Worm (Caenorhabditis elegans) whole organism, L3 larva: ENCODE data around the gene F27E5.9.

Experiments
- R02D3.7 ChIP-seq: fragments of 150-350 bp; optimal IDR thresholded peaks from 2 replicates; lab custom pipeline; 2014; ENCODE audit warnings: missing biosample characterization, missing genetic modification characterization
- ZK546.5 ChIP-seq: sonication (generic microtip); optimal IDR thresholded peaks from 2 replicates; lab custom pipeline; 2017; ENCODE audit warnings: missing biosample characterization, missing genetic modification characterization
- ama-1 ChIP-seq: fragments of 150-350 bp; optimal IDR thresholded peaks from 2 replicates; lab custom pipeline; 2018
- ceh-28 ChIP-seq: fragments of 150-350 bp; optimal IDR thresholded peaks from 2 replicates; lab custom pipeline; 2014; ENCODE audit warnings: missing biosample characterization, missing genetic modification reagents, missing genetic modification characterization
- ceh-9 ChIP-seq: sonication (generic microtip); optimal IDR thresholded peaks from 2 replicates; lab custom pipeline; 2018; ENCODE audit warnings: missing biosample characterization, missing genetic modification characterization
- elt-2 ChIP-seq: sonication (generic microtip); optimal IDR thresholded peaks from 2 replicates; lab custom pipeline; 2016; ENCODE audit warnings: missing genetic modification reagents, mild to moderate bottlenecking, missing genetic modification characterization, missing compliant biosample characterization
- eor-1 ChIP-seq, 2 experiments: fragments of 150-350 bp; optimal IDR thresholded peaks; 2 replicates each; lab custom pipeline; 2014 to 2018; ENCODE audit warnings: missing biosample characterization in 2 of 2, missing genetic modification characterization in 2 of 2
- fos-1 ChIP-seq: fragments of 150-350 bp; optimal IDR thresholded peaks from 2 replicates; lab custom pipeline; 2014; ENCODE audit warnings: missing biosample characterization, missing genetic modification characterization
- hmg-11 ChIP-seq: sonication (generic microtip); optimal IDR thresholded peaks from 2 replicates; lab custom pipeline; 2016; ENCODE audit warnings: missing genetic modification characterization, missing compliant biosample characterization
- jun-1 ChIP-seq: fragments of 150-350 bp; optimal IDR thresholded peaks from 2 replicates; lab custom pipeline; 2014; ENCODE audit warnings: missing biosample characterization, missing genetic modification reagents, missing genetic modification characterization
- lin-15B ChIP-seq: fragments of 150-350 bp; optimal IDR thresholded peaks from 2 replicates; lab custom pipeline; 2014; ENCODE audit warnings: missing biosample characterization, missing genetic modification characterization
- mml-1 ChIP-seq: fragments of 150-350 bp; sonication (generic microtip); optimal IDR thresholded peaks from 3 replicates; lab custom pipeline; 2014; ENCODE audit warnings: missing biosample characterization, missing genetic modification characterization
- nfya-1 ChIP-seq: sonication (generic microtip); optimal IDR thresholded peaks from 2 replicates; lab custom pipeline; 2017; ENCODE audit warnings: missing genetic modification characterization, mild to moderate bottlenecking, missing compliant biosample characterization, antibody characterized with exemption, moderate library complexity; ENCODE audit not compliant: insufficient read depth
- nhr-11 ChIP-seq: fragments of 150-350 bp; optimal IDR thresholded peaks from 2 replicates; lab custom pipeline; 2014; ENCODE audit warnings: missing biosample characterization, missing genetic modification characterization
- nhr-12 ChIP-seq: fragments of 150-350 bp; optimal IDR thresholded peaks from 2 replicates; lab custom pipeline; 2014; ENCODE audit warnings: missing biosample characterization, missing genetic modification characterization
- nhr-237 ChIP-seq: fragments of 150-350 bp; optimal IDR thresholded peaks from 2 replicates; lab custom pipeline; 2014; ENCODE audit warnings: missing biosample characterization, missing genetic modification characterization
- nhr-28 ChIP-seq: fragments of 150-350 bp; optimal IDR thresholded peaks from 2 replicates; lab custom pipeline; 2014; ENCODE audit warnings: missing biosample characterization, missing genetic modification characterization
- nhr-43 ChIP-seq: sonication (generic microtip); optimal IDR thresholded peaks from 2 replicates; lab custom pipeline; 2016; ENCODE audit warnings: mild to moderate bottlenecking, missing genetic modification characterization, missing compliant biosample characterization; ENCODE audit not compliant: poor library complexity, severe bottlenecking
- nhr-67 ChIP-seq: fragments of 150-350 bp; optimal IDR thresholded peaks from 2 replicates; lab custom pipeline; 2014; ENCODE audit warnings: missing biosample characterization, missing genetic modification characterization
- nhr-76 ChIP-seq: fragments of 150-350 bp; sonication (generic microtip); optimal IDR thresholded peaks from 5 replicates; lab custom pipeline; 2014; ENCODE audit warnings: missing biosample characterization, missing genetic modification characterization
- nhr-77 ChIP-seq: fragments of 150-350 bp; optimal IDR thresholded peaks from 2 replicates; lab custom pipeline; 2014; ENCODE audit warnings: missing biosample characterization, missing genetic modification characterization
- pha-4 ChIP-seq: fragments of 150-350 bp; optimal IDR thresholded peaks from 2 replicates; lab custom pipeline; 2014; ENCODE audit warnings: missing biosample characterization, missing genetic modification reagents, missing genetic modification characterization
- pqm-1 ChIP-seq: fragments of 150-350 bp; optimal IDR thresholded peaks from 2 replicates; lab custom pipeline; 2017; ENCODE audit warnings: missing biosample characterization, missing genetic modification characterization, inconsistent platforms
- sea-2 ChIP-seq: fragments of 150-350 bp; sonication (generic microtip); optimal IDR thresholded peaks from 4 replicates; lab custom pipeline; 2014; ENCODE audit warnings: missing biosample characterization, missing genetic modification reagents, missing genetic modification characterization
- skn-1 ChIP-seq: fragments of 150-350 bp; optimal IDR thresholded peaks from 2 replicates; lab custom pipeline; 2014; ENCODE audit warnings: missing biosample characterization, missing genetic modification characterization
- snpc-4 ChIP-seq: fragments of 150-350 bp; optimal IDR thresholded peaks from 2 replicates; lab custom pipeline; 2014; ENCODE audit warnings: missing biosample characterization, missing genetic modification characterization
- tbx-2 ChIP-seq: sonication (generic microtip); optimal IDR thresholded peaks from 2 replicates; lab custom pipeline; 2016; ENCODE audit warnings: mild to moderate bottlenecking, missing genetic modification characterization, missing compliant biosample characterization
- unc-62 ChIP-seq: fragments of 150-350 bp; sonication (generic microtip); optimal IDR thresholded peaks from 4 replicates; lab custom pipeline; 2014; ENCODE audit warnings: missing biosample characterization, missing genetic modification reagents, missing genetic modification characterization
- ztf-11 ChIP-seq: fragments of 150-350 bp; optimal IDR thresholded peaks from 2 replicates; lab custom pipeline; 2014; ENCODE audit warnings: missing biosample characterization, missing genetic modification characterization

Gene F27E5.9

DNA sequence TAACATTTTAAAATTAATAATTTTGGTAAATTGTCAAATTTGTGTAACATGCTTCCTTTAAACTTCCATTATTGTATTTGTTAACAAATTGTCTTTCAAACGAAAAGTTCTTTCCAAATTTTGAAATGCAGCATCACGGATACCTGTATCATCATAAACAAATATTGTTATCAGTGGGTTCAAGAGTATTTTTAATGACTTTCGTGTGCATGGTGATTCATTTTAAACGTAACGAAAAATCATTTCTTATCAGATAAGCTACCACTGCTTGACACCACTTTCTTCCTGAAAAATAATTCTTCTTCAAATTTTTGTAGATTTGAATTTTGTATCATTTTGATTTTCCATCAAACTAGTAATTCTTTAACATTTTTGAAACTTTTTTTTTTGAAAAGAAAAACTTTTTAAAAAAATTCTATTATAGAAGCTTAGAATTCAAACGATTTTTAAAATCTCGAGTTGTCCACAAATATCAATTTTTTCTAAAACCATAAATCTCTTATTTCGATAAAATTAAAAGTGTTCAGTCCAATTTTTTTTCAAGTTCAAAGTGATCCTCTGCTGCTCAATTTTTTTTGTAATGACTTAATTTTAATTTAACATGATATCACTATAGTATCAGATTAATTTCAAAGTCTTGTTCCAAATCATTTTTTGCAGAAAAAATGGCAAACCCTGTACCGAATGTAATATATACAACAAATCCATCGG lies at the start of gene F27E5.9:
Gene F27E5.9 (plus strand): TSS at position 661 of the 711 bp plus-strand sequence.
- TF ChIP-seq pqm-1 = peak; percentile 93
- no peak for TF ChIP-seq nhr-43 (tag; lab: Kevin White, UChicago)
- TF ChIP-seq fos-1 (tag; lab: Kevin White, UChicago) = peak; percentile 16
- TF ChIP-seq jun-1 (tag; lab: Kevin White, UChicago) = peak; percentile 47
- peak; percentile 68 for TF ChIP-seq pha-4 (tag; lab: Kevin White, UChicago)
- TF ChIP-seq nhr-77 (tag; lab: Kevin White, UChicago) = no peak
- peak; percentile 95 for TF ChIP-seq elt-2
- peak; percentile 14 for TF ChIP-seq skn-1 (tag; lab: Kevin White, UChicago)

DNA sequence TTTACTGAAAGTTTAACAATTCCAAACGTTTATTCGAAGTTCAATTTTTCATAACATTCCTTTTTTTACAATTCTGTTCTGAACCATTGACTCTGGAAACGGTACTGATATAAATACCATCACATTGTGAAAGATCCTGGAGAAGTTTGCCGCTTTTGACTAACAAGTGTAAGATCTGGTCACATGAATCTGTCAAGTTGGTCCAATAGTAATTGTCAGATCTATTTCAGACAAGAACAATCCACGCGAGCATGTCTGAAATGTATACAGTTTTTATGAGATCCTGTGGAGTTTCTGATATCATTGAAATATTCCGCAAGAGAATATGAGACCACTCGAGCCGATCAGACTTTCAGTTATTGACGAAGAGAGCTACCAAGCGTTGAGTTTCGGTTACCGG lies 41.6 kb upstream of the F27E5.9 start:
- TF ChIP-seq unc-62 = no peak
- no peak for TF ChIP-seq mml-1 (tag; lab: Kevin White, UChicago)
- no peak for TF ChIP-seq tbx-2
- TF ChIP-seq nhr-67 (tag; lab: Kevin White, UChicago) = no peak
- TF ChIP-seq eor-1 (tag; optimal IDR thresholded peaks at IDR 0.05; lab: Kevin White, UChicago) = no peak
- no peak for TF ChIP-seq R02D3.7 (tag; lab: Kevin White, UChicago)
- no peak for TF ChIP-seq hmg-11 (tag; lab: Kevin White, UChicago)
- no peak for TF ChIP-seq nhr-28 (tag; lab: Kevin White, UChicago)
- TF ChIP-seq nhr-12 (tag; lab: Kevin White, UChicago) = no peak
- TF ChIP-seq nhr-11 = no peak
- TF ChIP-seq snpc-4 (tag; lab: Kevin White, UChicago) = no peak
- no peak for TF ChIP-seq lin-15B (tag; lab: Kevin White, UChicago)
- TF ChIP-seq ama-1 = no peak

DNA sequence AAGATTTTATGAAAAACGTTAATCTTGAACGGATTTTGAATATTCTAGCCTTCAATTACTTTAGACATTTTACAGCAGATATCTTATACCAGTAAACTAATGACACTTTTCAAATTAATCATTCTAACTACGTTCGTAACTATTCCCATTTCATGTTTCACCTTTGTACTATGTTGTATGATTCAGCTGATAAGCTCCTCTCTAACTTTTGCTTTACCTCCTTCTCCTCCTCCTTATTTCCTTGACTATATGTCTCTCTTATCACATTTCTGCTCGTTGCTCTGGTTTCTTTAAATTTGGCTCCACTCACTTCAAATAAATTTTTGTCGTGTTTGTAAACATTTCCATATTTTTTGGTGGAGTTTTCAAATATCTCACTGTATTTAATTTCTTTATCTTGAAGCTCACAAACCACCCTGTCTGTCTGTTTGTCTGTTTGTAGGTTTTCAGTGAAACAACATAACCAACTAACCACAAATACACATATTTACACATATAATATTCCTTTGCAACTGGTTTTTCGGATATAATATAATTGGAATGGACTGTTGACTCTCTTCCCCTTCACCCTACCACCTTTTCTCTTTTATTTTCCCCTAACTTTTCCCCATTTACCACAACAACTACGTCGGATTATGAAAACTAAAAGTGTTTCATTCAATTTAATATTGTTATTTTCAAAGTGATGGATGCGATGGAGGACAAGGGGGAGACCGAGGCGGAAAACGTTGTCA lies 40.4 kb upstream of the F27E5.9 start, which contains the start of gene lact-2:
Gene lact-2 (plus strand): TSS at position 684 of the 734 bp plus-strand sequence.
- TF ChIP-seq ceh-9 (tag; lab: Kevin White, UChicago) (no peak), ama-1 (no peak), elt-2 (peak; percentile 76), nfya-1 (tag; lab: Kevin White, UChicago) (no peak), nhr-77 (tag; lab: Kevin White, UChicago) (no peak), pqm-1 (peak; percentile 77), ztf-11 (no peak), ceh-28 (tag; lab: Kevin White, UChicago) (no peak)

DNA sequence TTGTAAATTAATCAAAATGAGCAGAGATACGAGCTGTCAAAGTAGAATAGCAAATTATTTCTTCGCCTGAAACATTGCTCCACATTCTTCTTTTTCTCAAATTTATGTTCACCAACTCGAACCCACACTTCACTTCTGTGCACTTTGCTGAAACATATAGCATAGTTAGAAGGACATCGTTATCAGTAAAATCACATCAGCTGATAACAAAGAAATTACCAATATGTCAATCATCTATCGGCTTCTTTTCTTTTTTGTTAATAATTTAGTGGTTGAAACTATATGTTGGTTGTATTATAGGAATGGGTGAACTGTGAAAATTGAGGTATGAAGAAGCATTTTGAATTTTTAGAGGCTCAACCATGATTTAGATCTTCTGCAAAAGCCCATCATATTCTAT lies 39.5 kb upstream of the F27E5.9 start:
- peak; percentile 60 for TF ChIP-seq pqm-1
- TF ChIP-seq elt-2 = peak; percentile 81
- TF ChIP-seq nhr-11 = no peak
- TF ChIP-seq lin-15B (tag; lab: Kevin White, UChicago) = no peak
- no peak for TF ChIP-seq nhr-237 (tag; lab: Kevin White, UChicago)

DNA sequence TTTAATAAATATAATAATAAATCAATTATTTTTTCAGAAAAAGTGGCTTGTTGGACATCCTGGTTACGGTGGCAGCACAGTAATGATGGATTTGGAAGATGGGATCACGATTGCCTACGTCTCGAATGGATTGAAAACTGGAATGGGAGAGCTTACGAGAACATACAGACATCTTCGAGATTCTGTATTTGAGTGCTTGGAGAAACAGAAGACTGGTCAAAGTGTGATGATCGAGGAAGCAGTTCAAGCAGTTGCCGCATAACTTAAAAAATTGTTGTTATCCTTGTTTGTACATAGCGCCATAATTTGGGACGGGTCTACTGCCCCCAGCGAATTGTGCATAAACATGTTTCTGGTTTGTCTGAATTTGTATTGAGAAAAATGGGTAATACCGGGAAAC lies 36.3 kb upstream of the F27E5.9 start:
- no peak for TF ChIP-seq nhr-76 (tag; lab: Kevin White, UChicago)
- no peak for TF ChIP-seq ZK546.5 (tag; lab: Kevin White, UChicago)
- no peak for TF ChIP-seq nhr-67 (tag; lab: Kevin White, UChicago)
- no peak for TF ChIP-seq sea-2 (GFP tag; lab: Kevin White, UChicago)

DNA sequence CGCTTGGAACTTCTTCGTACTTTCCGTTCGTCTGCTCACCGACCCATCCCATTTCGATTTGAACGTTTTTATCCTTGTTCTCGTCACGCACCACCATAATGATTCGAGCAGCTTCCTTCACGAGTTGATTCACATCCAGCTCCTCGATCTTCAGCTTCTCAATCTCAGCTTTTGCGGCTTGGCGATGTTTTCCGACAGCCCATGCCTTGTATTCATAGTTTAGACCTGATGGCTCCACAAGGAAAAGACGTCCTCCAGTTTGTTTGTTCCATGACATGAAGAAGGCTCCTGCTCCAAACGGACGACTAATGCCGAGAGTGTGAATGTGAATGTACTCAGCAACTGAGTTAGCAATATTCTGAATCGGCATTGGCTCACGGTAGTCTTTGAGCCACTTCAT lies 35.7 kb upstream of the F27E5.9 start:
- TF ChIP-seq nfya-1 (tag; lab: Kevin White, UChicago) (no peak), R02D3.7 (tag; lab: Kevin White, UChicago) (no peak), snpc-4 (tag; lab: Kevin White, UChicago) (no peak), mml-1 (tag; lab: Kevin White, UChicago) (no peak)
